Fruit fly (Drosophila melanogaster) whole organism, embryonic: ENCODE measurements around the gene CG15012.
A peak's percentile ranks its signal among the peaks of the same experiment; 100 is the strongest.

Experiments
- Abd-B ChIP-seq: fragments of 200-800 bp; sonication (Bioruptor generic); optimal IDR thresholded peaks from 2 replicates; lab custom pipeline; 2018; ENCODE audit warnings: missing biosample characterization, mild to moderate bottlenecking, missing genetic modification characterization, moderate library complexity
- Blimp-1 ChIP-seq: fragments of 200-800 bp; sonication (Bioruptor generic); optimal IDR thresholded peaks from 3 replicates; lab custom pipeline; 2018; ENCODE audit warnings: missing biosample characterization, missing genetic modification characterization, mild to moderate bottlenecking, moderate library complexity, missing genetic modification reagents
- CG10321 ChIP-seq: fragments of 200-800 bp; sonication (Bioruptor generic); IDR thresholded peaks from 2 replicates; pipeline ENCODE4 v1.3.6; 2022; ENCODE audit warnings: missing biosample characterization, missing genetic modification characterization
- CG12104 ChIP-seq: fragments of 200-800 bp; sonication (Bioruptor generic); optimal IDR thresholded peaks from 3 replicates; lab custom pipeline; 2016; ENCODE audit warnings: missing biosample characterization, missing genetic modification characterization
- CG13424 ChIP-seq: fragments of 200-800 bp; sonication (Bioruptor generic); optimal IDR thresholded peaks from 2 replicates; lab custom pipeline; 2019; ENCODE audit warnings: missing biosample characterization, mild to moderate bottlenecking, missing genetic modification characterization, moderate library complexity
- CG14014 ChIP-seq: fragments of 200-800 bp; sonication (Bioruptor generic); IDR thresholded peaks from 2 replicates; pipeline ENCODE4 v1.3.6; 2022; ENCODE audit warnings: missing biosample characterization, missing genetic modification characterization
- CG15073 ChIP-seq: fragments of 200-800 bp; sonication (Bioruptor generic); optimal IDR thresholded peaks from 2 replicates; lab custom pipeline; 2016; ENCODE audit warnings: missing biosample characterization, missing genetic modification characterization
- CG15601 ChIP-seq: fragments of 200-800 bp; sonication (Bioruptor generic); optimal IDR thresholded peaks from 3 replicates; lab custom pipeline; 2019; ENCODE audit warnings: missing biosample characterization, mild to moderate bottlenecking, missing genetic modification characterization, moderate library complexity
- CG1647 ChIP-seq: fragments of 200-800 bp; sonication (Bioruptor generic); optimal IDR thresholded peaks from 3 replicates; lab custom pipeline; 2016; ENCODE audit warnings: missing biosample characterization, missing genetic modification characterization
- CG30403 ChIP-seq: fragments of 200-800 bp; sonication (Bioruptor generic); optimal IDR thresholded peaks from 3 replicates; lab custom pipeline; 2016; ENCODE audit warnings: missing biosample characterization, missing genetic modification characterization
- CG33213 ChIP-seq: fragments of 200-800 bp; sonication (Bioruptor generic); optimal IDR thresholded peaks from 3 replicates; lab custom pipeline; 2016; ENCODE audit warnings: missing biosample characterization, missing genetic modification characterization
- CG3726 ChIP-seq: fragments of 200-800 bp; sonication (Bioruptor generic); IDR thresholded peaks from 3 replicates; pipeline ENCODE4, ENCODE4 v1.3.6; 2022; ENCODE audit warnings: missing biosample characterization, missing genetic modification characterization
- CG4820 ChIP-seq: fragments of 200-800 bp; sonication (Bioruptor generic); optimal IDR thresholded peaks from 3 replicates; lab custom pipeline; 2016; ENCODE audit warnings: missing biosample characterization, missing genetic modification characterization
- CG7963 ChIP-seq: fragments of 200-800 bp; sonication (Bioruptor generic); IDR thresholded peaks from 3 replicates; pipeline ENCODE4 v1.3.6; 2022; ENCODE audit warnings: missing biosample characterization, missing genetic modification characterization; ENCODE audit not compliant: partially characterized antibody
- CG8478 ChIP-seq: fragments of >200 bp; optimal IDR thresholded peaks from 2 replicates; lab custom pipeline; 2018
- Dbx ChIP-seq: fragments of 200-800 bp; sonication (Bioruptor generic); IDR thresholded peaks from 3 replicates; pipeline ENCODE4 v1.3.6; 2022; ENCODE audit warnings: missing biosample characterization, missing genetic modification characterization
- Dip2 ChIP-seq: fragments of 200-800 bp; sonication (Bioruptor generic); IDR thresholded peaks from 2 replicates; pipeline ENCODE4 v1.3.6; 2022; ENCODE audit warnings: missing biosample characterization, missing genetic modification characterization
- Drgx ChIP-seq: fragments of 200-800 bp; sonication (Bioruptor generic); IDR thresholded peaks from 2 replicates; pipeline ENCODE4 v1.3.6; 2022; ENCODE audit warnings: missing biosample characterization, missing genetic modification characterization
- E2f2 ChIP-seq: fragments of 200-800 bp; sonication (Bioruptor generic); IDR thresholded peaks from 2 replicates; pipeline ENCODE4 v1.3.6; 2022; ENCODE audit warnings: missing biosample characterization, missing genetic modification characterization
- ERR ChIP-seq: fragments of 200-800 bp; sonication (Bioruptor generic); optimal IDR thresholded peaks from 2 replicates; lab custom pipeline; 2016; ENCODE audit warnings: missing biosample characterization, missing genetic modification characterization
- Ets97D ChIP-seq: fragments of 200-800 bp; sonication (Bioruptor generic); optimal IDR thresholded peaks from 3 replicates; lab custom pipeline; 2016; ENCODE audit warnings: missing biosample characterization, missing genetic modification characterization
- H2.0 ChIP-seq: fragments of 200-800 bp; sonication (Bioruptor generic); IDR thresholded peaks from 2 replicates; pipeline ENCODE4 v1.3.6; 2022; ENCODE audit warnings: missing biosample characterization, missing genetic modification characterization
- Hand ChIP-seq: fragments of 200-800 bp; sonication (Bioruptor generic); optimal IDR thresholded peaks from 2 replicates; lab custom pipeline; 2017; ENCODE audit warnings: mild to moderate bottlenecking, missing biosample characterization, missing genetic modification reagents, missing genetic modification characterization
- HmgZ ChIP-seq: fragments of 200-800 bp; sonication (Bioruptor generic); optimal IDR thresholded peaks from 2 replicates; lab custom pipeline; 2018; ENCODE audit warnings: missing biosample characterization, mild to moderate bottlenecking, missing genetic modification characterization
- Mrtf ChIP-seq: fragments of 200-800 bp; sonication (Bioruptor generic); IDR thresholded peaks from 3 replicates; pipeline ENCODE4 v1.3.6; 2022; ENCODE audit warnings: missing biosample characterization, missing genetic modification characterization
- Ptx1 ChIP-seq: fragments of 200-800 bp; sonication (Bioruptor generic); IDR thresholded peaks from 2 replicates; pipeline ENCODE4 v1.3.6; 2022; ENCODE audit warnings: missing biosample characterization, missing genetic modification characterization
- Rfx ChIP-seq: fragments of 200-800 bp; sonication (Bioruptor generic); IDR thresholded peaks from 2 replicates; pipeline ENCODE4 v1.3.6; 2022; ENCODE audit warnings: missing biosample characterization, missing genetic modification characterization
- Rx ChIP-seq: fragments of 200-800 bp; sonication (Bioruptor generic); IDR thresholded peaks from 2 replicates; pipeline ENCODE4 v1.3.6; 2022; ENCODE audit warnings: missing biosample characterization, missing genetic modification characterization
- TFAM ChIP-seq: fragments of 200-800 bp; sonication (Bioruptor generic); optimal IDR thresholded peaks from 2 replicates; lab custom pipeline; 2017; ENCODE audit warnings: missing biosample characterization, missing genetic modification characterization, inconsistent platforms
- br ChIP-seq: fragments of >200 bp; optimal IDR thresholded peaks from 2 replicates; lab custom pipeline; 2017
- chm ChIP-seq: fragments of 200-800 bp; sonication (Bioruptor generic); IDR thresholded peaks from 2 replicates; pipeline ENCODE4 v1.3.6; 2022; ENCODE audit warnings: missing biosample characterization, missing genetic modification characterization
- chn ChIP-seq: fragments of 200-800 bp; sonication (Bioruptor generic); optimal IDR thresholded peaks from 2 replicates; lab custom pipeline; 2016; ENCODE audit warnings: missing biosample characterization, missing genetic modification characterization
- crp ChIP-seq, 2 experiments: fragments of 200-800 bp; sonication (Bioruptor generic); optimal IDR thresholded peaks; 2 replicates in 1 of 2; 3 replicates in 1 of 2; lab custom pipeline; 2017; ENCODE audit warnings: missing biosample characterization in 2 of 2, missing genetic modification characterization in 2 of 2, mild to moderate bottlenecking in 1 of 2, moderate library complexity in 1 of 2
- dmrt99B ChIP-seq: fragments of 200-800 bp; sonication (Bioruptor generic); optimal IDR thresholded peaks from 2 replicates; lab custom pipeline; 2018; ENCODE audit warnings: missing biosample characterization, mild to moderate bottlenecking, missing genetic modification characterization, moderate library complexity
- ftz-f1 ChIP-seq: fragments of 200-800 bp; sonication (Bioruptor generic); optimal IDR thresholded peaks from 2 replicates; lab custom pipeline; 2016; ENCODE audit warnings: missing biosample characterization, missing genetic modification characterization
- gfzf ChIP-seq: fragments of 200-800 bp; sonication (Bioruptor generic); optimal IDR thresholded peaks from 2 replicates; lab custom pipeline; 2016; ENCODE audit warnings: missing biosample characterization, mild to moderate bottlenecking, missing genetic modification characterization, moderate library complexity
- hth ChIP-seq: fragments of >200 bp; optimal IDR thresholded peaks from 2 replicates; lab custom pipeline; 2017; ENCODE audit warnings: inconsistent platforms
- lbe ChIP-seq: fragments of 200-800 bp; sonication (Bioruptor generic); optimal IDR thresholded peaks from 2 replicates; lab custom pipeline; 2016; ENCODE audit warnings: missing biosample characterization, mild to moderate bottlenecking, missing genetic modification characterization
- lmd ChIP-seq: fragments of 200-800 bp; sonication (Bioruptor generic); IDR thresholded peaks from 2 replicates; pipeline ENCODE4 v1.3.6; 2022; ENCODE audit warnings: missing biosample characterization, missing genetic modification characterization
- nerfin-2 ChIP-seq: fragments of 200-800 bp; sonication (Bioruptor generic); IDR thresholded peaks from 2 replicates; pipeline ENCODE4 v1.3.6; 2022; ENCODE audit warnings: missing biosample characterization, missing genetic modification characterization; ENCODE audit not compliant: partially characterized antibody
- pum ChIP-seq: fragments of 200-800 bp; sonication (Bioruptor generic); optimal IDR thresholded peaks from 2 replicates; lab custom pipeline; 2016; ENCODE audit warnings: missing biosample characterization, missing genetic modification characterization
- row ChIP-seq: fragments of 200-800 bp; sonication (Bioruptor generic); IDR thresholded peaks from 3 replicates; pipeline ENCODE4 v1.3.6; 2022; ENCODE audit warnings: missing biosample characterization, missing genetic modification characterization
- sc ChIP-seq, 3 experiments: fragments of >200 bp in 2 of 3; fragments of 200-800 bp in 1 of 3; sonication (Bioruptor generic) in 1 of 3; optimal IDR thresholded peaks; 2 replicates in 2 of 3; 3 replicates in 1 of 3; lab custom pipeline; 2017; ENCODE audit warnings: mild to moderate bottlenecking in 1 of 3, missing biosample characterization in 1 of 3, missing genetic modification characterization in 1 of 3, missing genetic modification reagents in 1 of 3
- sd ChIP-seq: fragments of 200-800 bp; sonication (Bioruptor generic); optimal IDR thresholded peaks from 3 replicates; lab custom pipeline; 2018; ENCODE audit warnings: missing biosample characterization, mild to moderate bottlenecking, missing genetic modification characterization, moderate library complexity
- sim ChIP-seq: fragments of 200-800 bp; sonication (Bioruptor generic); IDR thresholded peaks from 2 replicates; pipeline ENCODE4 v1.3.6; 2022; ENCODE audit warnings: missing biosample characterization, missing genetic modification characterization
- tin ChIP-seq: fragments of 200-800 bp; sonication (Bioruptor generic); optimal IDR thresholded peaks from 3 replicates; lab custom pipeline; 2016; ENCODE audit warnings: missing biosample characterization, missing genetic modification characterization
- twi ChIP-seq: fragments of 200-800 bp; optimal IDR thresholded peaks from 2 replicates; lab custom pipeline; 2019; ENCODE audit warnings: missing biosample characterization, mild to moderate bottlenecking, missing genetic modification characterization, moderate library complexity
- tx ChIP-seq: fragments of 200-800 bp; sonication (Bioruptor generic); optimal IDR thresholded peaks from 2 replicates; lab custom pipeline; 2016; ENCODE audit warnings: missing biosample characterization, missing genetic modification characterization
- usp ChIP-seq: fragments of >200 bp; optimal IDR thresholded peaks from 2 replicates; lab custom pipeline; 2017; ENCODE audit warnings: missing biosample characterization, missing genetic modification characterization
- vnd ChIP-seq: fragments of 200-800 bp; sonication (Bioruptor generic); IDR thresholded peaks from 3 replicates; pipeline ENCODE4 v1.3.6; 2022; ENCODE audit warnings: missing biosample characterization, missing genetic modification characterization; ENCODE audit not compliant: partially characterized antibody
- wdn ChIP-seq: fragments of 200-800 bp; sonication (Bioruptor generic); IDR thresholded peaks from 2 replicates; pipeline ENCODE4 v1.3.6; 2022; ENCODE audit warnings: missing biosample characterization, missing genetic modification characterization
- yki ChIP-seq: fragments of >200 bp; optimal IDR thresholded peaks from 3 replicates; lab custom pipeline; 2018
- zfh2 ChIP-seq: fragments of 200-800 bp; sonication (Bioruptor generic); optimal IDR thresholded peaks from 2 replicates; lab custom pipeline; 2016; ENCODE audit warnings: missing biosample characterization, missing genetic modification characterization

Gene CG15012

dm6 chr3L:4282627-4283026 is 9.4 kb downstream of the CG15012 start, which contains the start of gene CG11583 (continued):
- TF ChIP-seq sim (GFP tag; lab: Robert Waterston, UW): no peak
- TF ChIP-seq ftz-f1: peak; percentile 48
- TF ChIP-seq lmd (GFP tag; lab: Robert Waterston, UW): no peak
- no peak for TF ChIP-seq sc (optimal IDR thresholded peaks at IDR 0.05; lab: Kevin White, UChicago)
- no peak for TF ChIP-seq sc (GFP tag; optimal IDR thresholded peaks at IDR 0.05; lab: Kevin White, UChicago)
- TF ChIP-seq gfzf (GFP tag; lab: Kevin White, UChicago): peak; percentile 32
- peak; percentile 67 for TF ChIP-seq row (GFP tag; lab: Robert Waterston, UW)
- TF ChIP-seq Ets97D (GFP tag; lab: Kevin White, UChicago): peak; percentile 86
- peak; percentile 55 for TF ChIP-seq CG1647
- TF ChIP-seq Ptx1: no peak
- TF ChIP-seq nerfin-2 (GFP tag; lab: Robert Waterston, UW): no peak
- TF ChIP-seq vnd (GFP tag; lab: Robert Waterston, UW): no peak
- no peak for TF ChIP-seq CG8478
- no peak for TF ChIP-seq CG7963
- peak; percentile 35 for TF ChIP-seq tin
- no peak for TF ChIP-seq CG4820
- TF ChIP-seq Dbx: 0 out of 3 replicates have a peak, but pooled peaks have one; percentile 40
- TF ChIP-seq Blimp-1 (GFP tag; lab: Kevin White, UChicago): no peak
- TF ChIP-seq Abd-B (GFP tag; lab: Kevin White, UChicago): no peak
- no peak for TF ChIP-seq usp (GFP tag; lab: Kevin White, UChicago)
- TF ChIP-seq Dip2 (GFP tag; lab: Robert Waterston, UW): no peak
- TF ChIP-seq CG10321: no peak
- TF ChIP-seq CG14014 (GFP tag; lab: Robert Waterston, UW): peak; percentile 25; the same call in 1 of the 2 replicates
- TF ChIP-seq lbe: peak; percentile 39
- peak; percentile 28 for TF ChIP-seq CG15601 (tag; lab: Kevin White, UChicago)
- no peak for TF ChIP-seq dmrt99B
- no peak for TF ChIP-seq wdn
- peak; percentile 81 for TF ChIP-seq E2f2 (GFP tag; lab: Robert Waterston, UW)
- peak in 1 of 2 experiments; percentile 9 for TF ChIP-seq crp (GFP tag; optimal IDR thresholded peaks at IDR 0.05; lab: Kevin White, UChicago)
- TF ChIP-seq chn (GFP tag; lab: Kevin White, UChicago): peak; percentile 38
- peak; percentile 51 for TF ChIP-seq zfh2 (GFP tag; lab: Kevin White, UChicago)
- TF ChIP-seq tx (GFP tag; lab: Kevin White, UChicago): peak; percentile 20
- peak; percentile 30 for TF ChIP-seq twi (tag; lab: Kevin White, UChicago)
- TF ChIP-seq hth (lab: Kevin White, UChicago): no peak
- no peak for TF ChIP-seq Mrtf (GFP tag; lab: Robert Waterston, UW)
- TF ChIP-seq CG3726 (GFP tag; lab: Robert Waterston, UW): no peak
- no peak for TF ChIP-seq CG15073 (GFP tag; lab: Kevin White, UChicago)
- TF ChIP-seq sd: no peak
- TF ChIP-seq H2.0: no peak
- peak; percentile 58 for TF ChIP-seq Rfx (GFP tag; lab: Robert Waterston, UW)
- no peak for TF ChIP-seq yki (lab: Kevin White, UChicago)
- no peak for TF ChIP-seq CG12104 (GFP tag; lab: Kevin White, UChicago)
- TF ChIP-seq chm (GFP tag; lab: Robert Waterston, UW): no peak
- no peak for TF ChIP-seq br
- TF ChIP-seq CG13424 (tag; lab: Kevin White, UChicago): no peak
- TF ChIP-seq TFAM: no peak
- TF ChIP-seq Hand (GFP tag; lab: Kevin White, UChicago): no peak
- no peak for TF ChIP-seq pum
- peak; percentile 32 for TF ChIP-seq CG30403 (GFP tag; lab: Kevin White, UChicago)
- TF ChIP-seq Drgx (GFP tag; lab: Robert Waterston, UW): no peak
- no peak for TF ChIP-seq Rx (GFP tag; lab: Robert Waterston, UW)
- TF ChIP-seq ERR: no peak
- TF ChIP-seq CG33213: peak; percentile 39
- peak; percentile 52 for TF ChIP-seq HmgZ (tag; lab: Kevin White, UChicago)
